Worm (Caenorhabditis elegans): Measurements from ENCODE around the gene mpz-6.

- no peak for TF ChIP-seq lin-39 (tag; optimal IDR thresholded peaks at IDR 0.05)
- no peak for TF ChIP-seq mdl-1 (tag; optimal IDR thresholded peaks at IDR 0.05)
- TF ChIP-seq unc-39 (tag; optimal IDR thresholded peaks at IDR 0.05), result no peak
- no peak for TF ChIP-seq ztf-4 (tag; optimal IDR thresholded peaks at IDR 0.05)
- TF ChIP-seq zag-1 (tag; optimal IDR thresholded peaks at IDR 0.05), result no peak
- TF ChIP-seq daf-12 (tag; optimal IDR thresholded peaks at IDR 0.05), result no peak
- TF ChIP-seq nhr-237 (tag; optimal IDR thresholded peaks at IDR 0.05), result no peak
- no peak for TF ChIP-seq nfya-1 (tag; optimal IDR thresholded peaks at IDR 0.05; ENCODE audit: insufficient read depth)
- TF ChIP-seq tbx-2 (tag; optimal IDR thresholded peaks at IDR 0.05), result no peak
- TF ChIP-seq lin-15B (tag; optimal IDR thresholded peaks at IDR 0.05), result no peak
- TF ChIP-seq ceh-16 (tag; optimal IDR thresholded peaks at IDR 0.05), result no peak
These were observed 9.4 kb downstream of the mpz-6 start, which contains the start of gene Y51B9A.9 for ce11 chrII:9397496-9397895.

All from whole organism, L3 larva.